Fruit fly (Drosophila melanogaster): Measurements from ENCODE around the gene St2.

- TF ChIP-seq EcR (GFP tag; optimal IDR thresholded peaks at IDR 0.05), result peak; percentile 49
- no peak for TF ChIP-seq D1 (tag; optimal IDR thresholded peaks at IDR 0.05)
- TF ChIP-seq fd96Ca (GFP tag; IDR thresholded peaks at IDR 0.05), result peak; percentile 24; the same call in 1 of the 3 replicates
- TF ChIP-seq rn (GFP tag; IDR thresholded peaks at IDR 0.05), result no peak
- TF ChIP-seq CG14655 (GFP tag; optimal IDR thresholded peaks at IDR 0.05), result no peak
- no peak for TF ChIP-seq CG17806 (tag; optimal IDR thresholded peaks at IDR 0.05)
- no peak for TF ChIP-seq CG15710 (tag; optimal IDR thresholded peaks at IDR 0.05)
- no peak for TF ChIP-seq CG10348 (GFP tag; IDR thresholded peaks at IDR 0.05)
- peak; percentile 39 for TF ChIP-seq Pif1A (GFP tag; optimal IDR thresholded peaks at IDR 0.05)
- TF ChIP-seq CG32121 (GFP tag; IDR thresholded peaks at IDR 0.05), result no peak
Observed at dm6 chr3R:9236883-9237267, 14.8 kb upstream of the St2 start.
